Worm (Caenorhabditis elegans) whole organism, young adult: ENCODE data around the gene nhr-115.

Experiments used
- K12H6.12 ChIP-seq: fragments of 200-800 bp; sonication (Bioruptor generic); optimal IDR thresholded peaks from 2 replicates; lab custom pipeline; 2018; ENCODE audit warnings: mild to moderate bottlenecking, missing genetic modification characterization, missing compliant biosample characterization
- ama-1 ChIP-seq, 3 experiments: fragments of 150-350 bp in 1 of 3; sonication (generic microtip) in 2 of 3; optimal IDR thresholded peaks; 2 replicates each; lab custom pipeline; 2014 to 2018; ENCODE audit warnings: missing biosample characterization in 2 of 3, missing genetic modification characterization in 2 of 3, missing genetic modification reagents in 2 of 3
- egl-44 ChIP-seq: fragments of 200-800 bp; sonication (Bioruptor generic); IDR thresholded peaks from 2 replicates; pipeline ENCODE4 v1.3.6; 2022; ENCODE audit warnings: missing genetic modification reagents, missing genetic modification characterization, missing compliant biosample characterization
- egrh-3 ChIP-seq: fragments of 200-800 bp; sonication (Bioruptor generic); IDR thresholded peaks from 2 replicates; pipeline ENCODE4 v1.3.6; 2022; ENCODE audit warnings: missing genetic modification reagents, missing genetic modification characterization, missing compliant biosample characterization
- ets-4 ChIP-seq: fragments of 200-800 bp; sonication (Bioruptor generic); optimal IDR thresholded peaks from 2 replicates; lab custom pipeline; 2018; ENCODE audit warnings: mild to moderate bottlenecking, missing genetic modification characterization, missing compliant biosample characterization
- let-526 ChIP-seq: fragments of 200-800 bp; sonication (Bioruptor generic); IDR thresholded peaks from 2 replicates; pipeline ENCODE4 v1.3.6; 2022; ENCODE audit warnings: missing genetic modification reagents, missing genetic modification characterization, missing compliant biosample characterization
- madf-10 ChIP-seq: sonication (generic microtip); optimal IDR thresholded peaks from 2 replicates; lab custom pipeline; 2016; ENCODE audit warnings: mild to moderate bottlenecking, missing genetic modification characterization, missing compliant biosample characterization
- snpc-4 ChIP-seq, 5 experiments: fragments of 150-350 bp in 1 of 5; sonication (generic microtip) in 4 of 5; optimal IDR thresholded peaks; 2 replicates each; lab custom pipeline; 2014 to 2018; ENCODE audit warnings: missing genetic modification characterization in 5 of 5, missing biosample characterization in 3 of 5, antibody characterized with exemption in 2 of 5, mild to moderate bottlenecking in 2 of 5, missing compliant biosample characterization in 2 of 5, missing genotype in 2 of 5, moderate library complexity in 2 of 5, missing genetic modification reagents in 1 of 5
- tbx-9 ChIP-seq: sonication (generic microtip); optimal IDR thresholded peaks from 2 replicates; lab custom pipeline; 2016; ENCODE audit warnings: borderline replicate concordance, missing genetic modification characterization, inconsistent platforms, missing compliant biosample characterization
- unc-130 ChIP-seq: sonication (generic microtip); optimal IDR thresholded peaks from 2 replicates; lab custom pipeline; 2016; ENCODE audit warnings: missing genetic modification reagents, missing genetic modification characterization, missing compliant biosample characterization
- xnd-1 ChIP-seq: sonication (generic microtip); optimal IDR thresholded peaks from 2 replicates; lab custom pipeline; 2016; ENCODE audit warnings: missing genotype, missing genetic modification reagents, missing genetic modification characterization, missing compliant biosample characterization

- TF ChIP-seq egl-44 (GFP tag; lab: Robert Waterston, UW) (no peak), let-526 (no peak), ama-1 (optimal IDR thresholded peaks at IDR 0.05; lab: Kevin White, UChicago) (no peak), ama-1 (GFP tag; optimal IDR thresholded peaks at IDR 0.05; lab: Kevin White, UChicago) (no peak), snpc-4 (GFP tag; optimal IDR thresholded peaks at IDR 0.05; lab: Kevin White, UChicago) (no peak), snpc-4 (tag; optimal IDR thresholded peaks at IDR 0.05; lab: Kevin White, UChicago) (no peak), xnd-1 (tag; lab: Kevin White, UChicago) (no peak), unc-130 (no peak), K12H6.12 (tag; lab: Kevin White, UChicago) (no peak), egrh-3 (no peak), tbx-9 (tag; lab: Kevin White, UChicago) (no peak), ets-4 (GFP tag; lab: Kevin White, UChicago) (no peak), madf-10 (no peak)
Measured at ce11 chrV:2285107-2285506, 7.2 kb upstream of the nhr-115 start, which contains the start of gene nhr-227.
